Worm (Caenorhabditis elegans) whole organism, L2 larva: ENCODE data around the gene M02D8.2.

Source experiments
- ama-1 ChIP-seq: fragments of 150-350 bp; optimal IDR thresholded peaks from 2 replicates; lab custom pipeline; 2018; ENCODE audit warnings: inconsistent platforms
- nhr-237 ChIP-seq: fragments of 150-350 bp; optimal IDR thresholded peaks from 2 replicates; lab custom pipeline; 2014; ENCODE audit warnings: missing biosample characterization, missing genetic modification characterization
- skn-1 ChIP-seq: sonication (generic microtip); optimal IDR thresholded peaks from 2 replicates; lab custom pipeline; 2017; ENCODE audit warnings: missing biosample characterization, missing genetic modification characterization

DNA sequence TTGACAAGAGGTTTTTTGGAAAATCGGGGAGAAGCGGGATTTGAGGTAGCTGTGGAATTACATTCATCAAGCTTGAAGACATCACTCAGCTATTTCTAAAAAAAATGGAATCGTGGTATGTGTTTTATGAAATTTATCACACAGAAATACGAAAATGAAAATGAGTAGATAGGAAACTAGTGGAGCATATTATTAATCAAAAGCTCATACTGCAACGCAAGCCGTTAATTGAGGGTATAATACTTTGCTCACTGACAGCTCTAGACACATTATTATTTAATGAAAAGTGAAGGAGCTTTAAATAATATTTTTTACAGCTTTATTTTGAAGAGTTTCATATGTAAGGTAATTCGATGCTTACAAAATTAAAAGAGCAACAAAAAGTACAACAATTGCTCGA is 3.4 kb downstream of the M02D8.2 start, which contains the start of gene M02D8.7:
- TF ChIP-seq ama-1 (lab: Kevin White, UChicago) = no peak
- TF ChIP-seq nhr-237 (tag; lab: Kevin White, UChicago) = no peak
- TF ChIP-seq skn-1 (tag; lab: Kevin White, UChicago) = no peak
